Worm (Caenorhabditis elegans): ENCODE data around the gene W01B6.5.

DNA sequence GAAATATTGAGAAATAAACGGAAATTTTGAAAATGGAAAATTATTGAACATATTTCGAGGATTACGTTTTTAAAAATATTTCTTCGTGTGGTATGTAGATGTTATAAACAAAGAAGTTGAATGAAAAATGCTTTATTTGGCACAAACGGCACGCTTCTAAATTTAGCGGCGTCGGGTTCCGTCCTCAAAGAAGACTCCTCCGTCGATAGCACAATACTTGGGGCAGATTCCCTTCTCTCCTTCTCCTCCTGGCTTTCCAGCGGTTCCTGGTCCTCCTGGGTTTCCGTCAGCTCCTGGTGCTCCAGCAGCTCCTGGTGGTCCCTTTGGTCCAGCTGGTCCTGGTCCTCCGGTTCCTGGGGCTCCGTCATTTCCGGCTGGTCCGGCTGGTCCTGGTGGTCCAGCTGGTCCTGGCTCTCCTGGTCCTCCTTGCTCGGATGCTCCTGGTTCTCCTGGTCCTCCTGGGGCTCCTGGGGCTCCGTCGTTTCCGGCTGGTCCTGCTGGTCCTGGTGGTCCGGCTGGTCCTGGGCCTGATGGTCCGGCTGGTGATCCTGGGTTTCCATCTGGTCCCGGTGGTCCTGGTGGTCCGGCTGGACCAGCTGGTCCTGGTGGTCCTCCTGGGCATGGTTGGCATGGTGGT, 8.4 kb downstream of the W01B6.5 start, which contains the start of gene W01B6.8:
- no peak for TF ChIP-seq fos-1 (tag; optimal IDR thresholded peaks at IDR 0.05)
- TF ChIP-seq nhr-237 (tag; optimal IDR thresholded peaks at IDR 0.05): no peak
- TF ChIP-seq nhr-76 (tag; optimal IDR thresholded peaks at IDR 0.05): no peak
- no peak for TF ChIP-seq ZK546.5 (tag; optimal IDR thresholded peaks at IDR 0.05)
- TF ChIP-seq R02D3.7 (tag; optimal IDR thresholded peaks at IDR 0.05): no peak
- no peak for TF ChIP-seq egl-27 (tag; optimal IDR thresholded peaks at IDR 0.05)
- no peak for TF ChIP-seq unc-39 (tag; optimal IDR thresholded peaks at IDR 0.05)
- no peak for TF ChIP-seq hlh-30 (tag; optimal IDR thresholded peaks at IDR 0.05; ENCODE audit: insufficient read depth)
- TF ChIP-seq skn-1 (tag; optimal IDR thresholded peaks at IDR 0.05): no peak
- no peak for TF ChIP-seq mes-2 (tag; optimal IDR thresholded peaks at IDR 0.05; ENCODE audit: poor library complexity, severe bottlenecking)
- TF ChIP-seq lin-13 (GFP tag; optimal IDR thresholded peaks at IDR 0.05): no peak
- no peak for TF ChIP-seq php-3 (GFP tag; IDR thresholded peaks at IDR 0.05)
- no peak for TF ChIP-seq aly-2 (tag; optimal IDR thresholded peaks at IDR 0.05)
- TF ChIP-seq zfp-3 (GFP tag; conservative IDR thresholded peaks at IDR 0.05): no peak
